Worm (Caenorhabditis elegans) whole organism, late embryonic: ENCODE measurements around the gene K09D9.1.

ENCODE experiments used
- mec-3 ChIP-seq: sonication (generic microtip); optimal IDR thresholded peaks from 2 replicates; lab custom pipeline; 2016; ENCODE audit warnings: borderline replicate concordance, missing genetic modification characterization, missing compliant biosample characterization
- pqm-1 ChIP-seq: sonication (generic microtip); optimal IDR thresholded peaks from 2 replicates; lab custom pipeline; 2016; ENCODE audit warnings: missing genetic modification characterization, missing compliant biosample characterization
- unc-86 ChIP-seq: sonication (generic microtip); optimal IDR thresholded peaks from 2 replicates; lab custom pipeline; 2016; ENCODE audit warnings: missing genetic modification characterization, missing compliant biosample characterization

- TF ChIP-seq unc-86 (tag; lab: Kevin White, UChicago) (no peak), pqm-1 (no peak), mec-3 (no peak)
Measured at ce11 chrV:3976964-3977363, 47.9 kb upstream of the K09D9.1 start, which contains the start of gene str-83.
